Fruit fly (Drosophila melanogaster): ENCODE results near the gene ppk14.

dm6 chr2L:6366924-6367323, 12.2 kb downstream of the ppk14 start:
- TF ChIP-seq CG10565 (GFP tag; optimal IDR thresholded peaks at IDR 0.05) (no peak), grn (GFP tag; optimal IDR thresholded peaks at IDR 0.05) (no peak), sim (GFP tag; IDR thresholded peaks at IDR 0.05) (no peak), CG4820 (GFP tag; optimal IDR thresholded peaks at IDR 0.05) (no peak), stc (GFP tag; IDR thresholded peaks at IDR 0.05) (no peak), CG7372 (GFP tag; IDR thresholded peaks at IDR 0.05) (no peak), Atf-2 (GFP tag; optimal IDR thresholded peaks at IDR 0.05) (no peak), CG1024 (GFP tag; IDR thresholded peaks at IDR 0.05) (no peak), CG14667 (GFP tag; IDR thresholded peaks at IDR 0.05) (no peak), CG6791 (GFP tag; IDR thresholded peaks at IDR 0.05; ENCODE audit: partially characterized antibody) (no peak), GATAe (GFP tag; conservative IDR thresholded peaks at IDR 0.05) (no peak), D19A (tag; optimal IDR thresholded peaks at IDR 0.05) (no peak), CG34224 (GFP tag; IDR thresholded peaks at IDR 0.05; ENCODE audit: partially characterized antibody) (no peak), pan (optimal IDR thresholded peaks at IDR 0.05) (no peak), pan (GFP tag; optimal IDR thresholded peaks at IDR 0.05 in 1 of 2, IDR thresholded peaks at IDR 0.05 in 1 of 2) (no peak)
